Fruit fly (Drosophila melanogaster): ENCODE results near the gene CG9701.

Gene CG9701

dm6 chr3L:16779704-16780173, 46.4 kb downstream of the CG9701 start, which contains the start of the genes mus302 and CG9705 (continued):
- TF ChIP-seq wor (GFP tag; IDR thresholded peaks at IDR 0.05) (no peak), tll (GFP tag; optimal IDR thresholded peaks at IDR 0.05) (peak in 1 of 2 experiments; percentile 40), z (GFP tag; IDR thresholded peaks at IDR 0.05) (no peak), CG8478 (optimal IDR thresholded peaks at IDR 0.05) (no peak), CG5245 (GFP tag; optimal IDR thresholded peaks at IDR 0.05) (no peak), Fer3 (tag; optimal IDR thresholded peaks at IDR 0.05) (peak; percentile 33), gcm2 (GFP tag; optimal IDR thresholded peaks at IDR 0.05) (no peak), CG2199 (GFP tag; IDR thresholded peaks at IDR 0.05) (no peak), CG1233 (GFP tag; optimal IDR thresholded peaks at IDR 0.05) (no peak), Dad (GFP tag; optimal IDR thresholded peaks at IDR 0.05) (no peak), CG2875 (GFP tag; optimal IDR thresholded peaks at IDR 0.05) (no peak), CG12744 (GFP tag; optimal IDR thresholded peaks at IDR 0.05) (no peak), C15 (GFP tag; IDR thresholded peaks at IDR 0.05) (no peak), jumu (GFP tag; optimal IDR thresholded peaks at IDR 0.05) (no peak), CG2678 (tag; optimal IDR thresholded peaks at IDR 0.05) (peak; percentile 69), CG42726 (GFP tag; IDR thresholded peaks at IDR 0.05; ENCODE audit: partially characterized antibody) (peak; percentile 36; the same call in 1 of the 2 replicates), gt (GFP tag; IDR thresholded peaks at IDR 0.05) (no peak), CG2120 (GFP tag; optimal IDR thresholded peaks at IDR 0.05) (peak; percentile 55), Bdp1 (GFP tag; optimal IDR thresholded peaks at IDR 0.05) (no peak), CG2116 (GFP tag; optimal IDR thresholded peaks at IDR 0.05) (peak; percentile 48), bowl (GFP tag; IDR thresholded peaks at IDR 0.05) (no peak), Dip3 (GFP tag; optimal IDR thresholded peaks at IDR 0.05) (peak; percentile 7), CG9817 (tag; optimal IDR thresholded peaks at IDR 0.05) (peak; percentile 56), CG12299 (tag; optimal IDR thresholded peaks at IDR 0.05) (no peak), CG10543 (GFP tag; optimal IDR thresholded peaks at IDR 0.05) (peak; percentile 12), CG10147 (GFP tag; optimal IDR thresholded peaks at IDR 0.05) (peak; percentile 3), odd (GFP tag; optimal IDR thresholded peaks at IDR 0.05) (no peak), CG4328 (GFP tag; optimal IDR thresholded peaks at IDR 0.05) (no peak), CG1529 (GFP tag; optimal IDR thresholded peaks at IDR 0.05) (no peak), repo (GFP tag; optimal IDR thresholded peaks at IDR 0.05) (no peak), CG17328 (GFP tag; IDR thresholded peaks at IDR 0.05) (no peak), bbx (GFP tag; IDR thresholded peaks at IDR 0.05; ENCODE audit: partially characterized antibody) (no peak; the same call in 1 of the 2 replicates), Ets97D (GFP tag; optimal IDR thresholded peaks at IDR 0.05) (no peak), CG14014 (GFP tag; IDR thresholded peaks at IDR 0.05) (0 out of 2 replicates have a peak, but pooled peaks have one; percentile 27), CG7556 (GFP tag; optimal IDR thresholded peaks at IDR 0.05) (peak; percentile 28), phol (tag; optimal IDR thresholded peaks at IDR 0.05) (peak; percentile 75), bigmax (GFP tag; optimal IDR thresholded peaks at IDR 0.05) (no peak), CG12155 (GFP tag; optimal IDR thresholded peaks at IDR 0.05) (peak; percentile 33), CG10959 (GFP tag; IDR thresholded peaks at IDR 0.05) (no peak), Camta (GFP tag; optimal IDR thresholded peaks at IDR 0.05) (no peak), mam (GFP tag; optimal IDR thresholded peaks at IDR 0.05) (peak; percentile 30), CG1603 (tag; optimal IDR thresholded peaks at IDR 0.05) (no peak), CG6854 (GFP tag; optimal IDR thresholded peaks at IDR 0.05) (no peak), CG9876 (GFP tag; optimal IDR thresholded peaks at IDR 0.05) (no peak), stc (GFP tag; IDR thresholded peaks at IDR 0.05) (no peak), Hr51 (GFP tag; optimal IDR thresholded peaks at IDR 0.05) (peak; percentile 11 to 49), Tbp (GFP tag; optimal IDR thresholded peaks at IDR 0.05) (peak; percentile 2), en (GFP tag; optimal IDR thresholded peaks at IDR 0.05) (no peak), Rx (GFP tag; IDR thresholded peaks at IDR 0.05) (no peak), Kr (GFP tag; optimal IDR thresholded peaks at IDR 0.05) (no peak), jing (GFP tag; optimal IDR thresholded peaks at IDR 0.05) (no peak), CG17385 (GFP tag; optimal IDR thresholded peaks at IDR 0.05) (no peak)
